Fruit fly (Drosophila melanogaster): ENCODE data around the gene CG42470.

CG42470 gene

DNA sequence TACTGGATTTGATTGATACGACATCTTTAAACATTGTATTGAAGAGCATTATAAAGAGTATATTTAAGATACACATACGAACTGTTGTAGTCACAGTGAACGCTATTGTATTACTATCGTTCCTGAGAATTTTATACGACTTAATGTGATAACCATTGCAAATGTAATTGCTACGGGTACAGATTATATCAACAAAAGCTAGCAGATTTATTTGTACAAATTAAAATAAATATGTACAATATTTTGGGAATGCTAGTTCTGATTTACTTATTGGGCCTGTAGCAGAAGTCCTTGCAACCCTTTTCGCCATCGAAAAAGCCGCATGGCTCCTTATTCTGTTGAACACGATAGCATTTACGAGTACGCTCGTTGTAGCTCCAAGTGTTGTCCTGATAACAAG lies at the start of gene CG42470:
TSS of gene CG42470 (minus strand) at position 101 of the 400 bp plus-strand sequence.
- no peak for TF ChIP-seq CG7101 (tag; optimal IDR thresholded peaks at IDR 0.05)
- TF ChIP-seq Clk (GFP tag; optimal IDR thresholded peaks at IDR 0.05): no peak
- TF ChIP-seq bab1 (GFP tag; optimal IDR thresholded peaks at IDR 0.05): no peak
- TF ChIP-seq CG33017 (tag; optimal IDR thresholded peaks at IDR 0.05): no peak
- no peak for TF ChIP-seq CG11617 (GFP tag; optimal IDR thresholded peaks at IDR 0.05)
- TF ChIP-seq cnc (optimal IDR thresholded peaks at IDR 0.05): no peak

dm6 chr2L:11797127-11797526 lies 43.8 kb upstream of the CG42470 start:
- TF ChIP-seq CG11617 (GFP tag; optimal IDR thresholded peaks at IDR 0.05) (no peak), ovo (GFP tag; optimal IDR thresholded peaks at IDR 0.05) (no peak), cnc (optimal IDR thresholded peaks at IDR 0.05) (no peak), pad (GFP tag; optimal IDR thresholded peaks at IDR 0.05) (no peak), toe (GFP tag; optimal IDR thresholded peaks at IDR 0.05) (no peak), Clk (GFP tag; optimal IDR thresholded peaks at IDR 0.05) (no peak), Mnt (GFP tag; optimal IDR thresholded peaks at IDR 0.05) (no peak), CG33017 (tag; optimal IDR thresholded peaks at IDR 0.05) (no peak)

DNA sequence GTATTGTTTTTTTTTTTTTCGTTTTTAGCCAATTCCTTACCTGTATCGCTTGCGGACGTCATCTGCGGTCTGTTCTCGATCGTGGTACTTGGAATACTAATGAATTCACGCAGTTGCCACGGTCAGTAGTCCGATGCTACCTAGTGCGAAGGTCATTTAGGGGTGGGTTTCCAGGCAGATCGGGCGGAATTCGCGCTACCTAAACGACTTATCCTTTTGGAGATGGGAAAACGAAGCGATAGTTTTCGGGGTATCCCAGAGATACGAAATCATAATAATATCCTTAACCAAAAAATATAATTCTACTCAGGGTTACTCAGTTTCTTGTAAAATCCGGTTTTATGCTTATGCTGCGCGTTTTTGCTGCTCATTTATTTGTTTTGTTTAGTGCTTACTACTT lies 40.6 kb upstream of the CG42470 start, which contains the start of gene CG14937:
TSS of gene CG14937 (minus strand) at position 101 of the 400 bp plus-strand sequence.
- no peak for TF ChIP-seq Mnt (GFP tag; optimal IDR thresholded peaks at IDR 0.05)
- no peak for TF ChIP-seq CG5204 (GFP tag; optimal IDR thresholded peaks at IDR 0.05)
- TF ChIP-seq bab1 (GFP tag; optimal IDR thresholded peaks at IDR 0.05): no peak
- no peak for TF ChIP-seq Crg-1 (GFP tag; optimal IDR thresholded peaks at IDR 0.05)
- no peak for TF ChIP-seq cnc (optimal IDR thresholded peaks at IDR 0.05)
- no peak for TF ChIP-seq tj (GFP tag; optimal IDR thresholded peaks at IDR 0.05)
- TF ChIP-seq CG12768 (GFP tag; optimal IDR thresholded peaks at IDR 0.05): no peak
- TF ChIP-seq toe (GFP tag; optimal IDR thresholded peaks at IDR 0.05): no peak
- no peak for TF ChIP-seq CG7045 (GFP tag; optimal IDR thresholded peaks at IDR 0.05)
- no peak for TF ChIP-seq kay (GFP tag; ENCODE audit: borderline replicate concordance)
- TF ChIP-seq CG14711 (tag; optimal IDR thresholded peaks at IDR 0.05): no peak
- TF ChIP-seq cic (GFP tag; optimal IDR thresholded peaks at IDR 0.05): no peak
- no peak for TF ChIP-seq CG33017 (tag; optimal IDR thresholded peaks at IDR 0.05)
- TF ChIP-seq CG1620 (GFP tag; optimal IDR thresholded peaks at IDR 0.05): no peak

DNA sequence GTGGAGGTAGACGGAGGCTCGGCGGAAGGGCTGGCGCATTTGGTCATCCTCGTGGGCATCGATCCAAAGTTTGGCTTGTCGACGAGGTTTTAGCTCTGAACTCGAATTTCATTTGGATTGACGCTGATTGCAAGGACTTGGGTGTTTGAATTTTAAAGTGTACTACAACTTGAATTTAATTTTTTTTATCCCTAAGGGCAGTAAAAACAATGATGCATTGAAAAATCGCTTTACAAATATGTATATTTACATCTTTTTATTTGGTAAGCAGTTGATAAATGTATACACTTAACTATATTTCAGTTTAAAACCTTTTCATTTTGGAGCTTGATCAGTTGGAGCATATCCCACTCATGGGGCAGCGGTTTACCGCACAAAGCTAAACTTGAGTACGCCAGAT lies 38.9 kb upstream of the CG42470 start, which contains the start of gene Tsp33B:
TSS of gene Tsp33B (minus strand) at position 101 of the 400 bp plus-strand sequence.
- TF ChIP-seq pad (GFP tag; optimal IDR thresholded peaks at IDR 0.05): no peak
- no peak for TF ChIP-seq ovo (GFP tag; optimal IDR thresholded peaks at IDR 0.05)
- no peak for TF ChIP-seq Hr96 (GFP tag; optimal IDR thresholded peaks at IDR 0.05)
- no peak for TF ChIP-seq CG1620 (GFP tag; optimal IDR thresholded peaks at IDR 0.05)
- no peak for TF ChIP-seq CG7045 (GFP tag; optimal IDR thresholded peaks at IDR 0.05)
- no peak for TF ChIP-seq toe (GFP tag; optimal IDR thresholded peaks at IDR 0.05)
- no peak for TF ChIP-seq CG14711 (tag; optimal IDR thresholded peaks at IDR 0.05)
- TF ChIP-seq cnc (optimal IDR thresholded peaks at IDR 0.05): no peak
- no peak for TF ChIP-seq CG11617 (GFP tag; optimal IDR thresholded peaks at IDR 0.05)
- no peak for TF ChIP-seq Clk (GFP tag; optimal IDR thresholded peaks at IDR 0.05)
- no peak for TF ChIP-seq bab1 (GFP tag; optimal IDR thresholded peaks at IDR 0.05)
- TF ChIP-seq CG5204 (GFP tag; optimal IDR thresholded peaks at IDR 0.05): no peak
- TF ChIP-seq Crg-1 (GFP tag; optimal IDR thresholded peaks at IDR 0.05): no peak
- no peak for TF ChIP-seq cic (GFP tag; optimal IDR thresholded peaks at IDR 0.05)
- no peak for TF ChIP-seq CG12768 (GFP tag; optimal IDR thresholded peaks at IDR 0.05)
- TF ChIP-seq CG33017 (tag; optimal IDR thresholded peaks at IDR 0.05): no peak
- TF ChIP-seq Mnt (GFP tag; optimal IDR thresholded peaks at IDR 0.05): no peak
- TF ChIP-seq tj (GFP tag; optimal IDR thresholded peaks at IDR 0.05): no peak

dm6 chr2L:11789690-11790089 lies 36.3 kb upstream of the CG42470 start, which contains the start of gene CG14932:
Gene CG14932, plus strand, starts transcription at chr2L:11789919.
- TF ChIP-seq toe (GFP tag; optimal IDR thresholded peaks at IDR 0.05) (no peak), tj (GFP tag; optimal IDR thresholded peaks at IDR 0.05) (no peak), Hr96 (GFP tag; optimal IDR thresholded peaks at IDR 0.05) (no peak), CG33017 (tag; optimal IDR thresholded peaks at IDR 0.05) (no peak), Mnt (GFP tag; optimal IDR thresholded peaks at IDR 0.05) (no peak), CG14711 (tag; optimal IDR thresholded peaks at IDR 0.05) (no peak), cnc (optimal IDR thresholded peaks at IDR 0.05) (no peak), Clk (GFP tag; optimal IDR thresholded peaks at IDR 0.05) (no peak), pad (GFP tag; optimal IDR thresholded peaks at IDR 0.05) (no peak), bab1 (GFP tag; optimal IDR thresholded peaks at IDR 0.05) (no peak)

DNA sequence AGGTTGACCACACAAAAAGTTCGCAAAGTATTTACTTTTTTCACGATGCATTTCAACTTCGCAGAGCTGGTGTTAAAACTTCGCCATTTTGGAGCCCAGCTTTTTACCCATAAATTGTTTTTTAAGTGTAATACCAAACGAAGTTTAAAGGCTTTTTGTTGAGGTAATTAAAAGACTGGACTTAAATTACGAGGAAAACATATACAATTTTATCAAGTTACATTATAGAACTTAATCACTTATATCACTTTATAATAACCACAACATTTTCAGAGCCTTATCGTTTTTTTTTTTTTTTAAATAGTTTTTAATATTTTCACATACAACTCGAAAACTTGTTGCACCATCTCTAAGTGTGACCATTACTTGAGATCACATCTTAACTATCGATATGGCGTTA lies 34.7 kb upstream of the CG42470 start, which contains the start of gene CG14931:
TSS of gene CG14931 (plus strand) at position 301 of the 400 bp plus-strand sequence.
- no peak for TF ChIP-seq CG7045 (GFP tag; optimal IDR thresholded peaks at IDR 0.05)
- TF ChIP-seq CG33017 (tag; optimal IDR thresholded peaks at IDR 0.05): no peak
- TF ChIP-seq CG14711 (tag; optimal IDR thresholded peaks at IDR 0.05): no peak
- TF ChIP-seq toe (GFP tag; optimal IDR thresholded peaks at IDR 0.05): no peak
- TF ChIP-seq pad (GFP tag; optimal IDR thresholded peaks at IDR 0.05): no peak
- no peak for TF ChIP-seq Clk (GFP tag; optimal IDR thresholded peaks at IDR 0.05)
- no peak for TF ChIP-seq CG11617 (GFP tag; optimal IDR thresholded peaks at IDR 0.05)
- no peak for TF ChIP-seq cic (GFP tag; optimal IDR thresholded peaks at IDR 0.05)
- no peak for TF ChIP-seq bab1 (GFP tag; optimal IDR thresholded peaks at IDR 0.05)
- no peak for TF ChIP-seq cnc (optimal IDR thresholded peaks at IDR 0.05)
- no peak for TF ChIP-seq ovo (GFP tag; optimal IDR thresholded peaks at IDR 0.05)

DNA sequence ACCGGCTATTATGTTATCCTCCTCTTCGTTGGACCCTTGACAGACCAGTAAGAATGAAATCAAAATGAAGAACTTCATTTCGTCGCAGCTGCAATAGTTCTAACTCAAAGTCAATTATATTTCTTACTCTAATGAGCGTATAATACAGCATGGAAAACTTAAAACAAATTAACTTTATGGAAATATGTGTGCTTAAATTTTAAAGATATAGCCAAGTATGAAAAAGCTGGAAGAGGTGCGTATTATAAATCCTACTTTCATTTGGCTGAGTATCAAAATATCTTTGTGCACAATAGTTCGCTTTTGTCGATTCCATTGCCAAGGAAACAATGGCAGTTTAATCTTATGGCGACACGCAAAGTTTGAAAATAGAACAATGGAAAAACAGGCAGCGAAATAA lies 1.0 kb upstream of the CG42470 start, which contains the start of gene Sfp33A1:
TSS of gene Sfp33A1 (minus strand) at position 101 of the 400 bp plus-strand sequence.
- TF ChIP-seq Crg-1 (GFP tag; optimal IDR thresholded peaks at IDR 0.05): no peak
- no peak for TF ChIP-seq CG7101 (tag; optimal IDR thresholded peaks at IDR 0.05)
- TF ChIP-seq kay (GFP tag; ENCODE audit: borderline replicate concordance): peak; percentile 8

All from whole organism, adult.